Fruit fly (Drosophila melanogaster) whole organism: ENCODE data around the gene yellow-k.

Experiments
- CG8478 ChIP-seq: fragments of >200 bp; optimal IDR thresholded peaks from 2 replicates; lab custom pipeline; 2018; ENCODE audit warnings: inconsistent platforms
- usp ChIP-seq: fragments of >200 bp; optimal IDR thresholded peaks from 2 replicates; lab custom pipeline; 2017; ENCODE audit warnings: missing biosample characterization, missing genetic modification characterization, mixed read lengths

- TF ChIP-seq CG8478 (no peak), usp (no peak)
These were observed 48.3 kb downstream of the yellow-k start for dm6 chr3L:15568748-15569147.
